Worm (Caenorhabditis elegans) whole organism, young adult: ENCODE data around the gene R02F11.12.

Experiments used
- C06A6.2 ChIP-seq: fragments of 200-800 bp; sonication (Bioruptor generic); conservative IDR thresholded peaks from 2 replicates; pipeline ENCODE4 v1.3.6; 2022; ENCODE audit warnings: missing genetic modification characterization, missing compliant biosample characterization
- aptf-3 ChIP-seq: fragments of 200-800 bp; sonication (Bioruptor generic); IDR thresholded peaks from 2 replicates; pipeline ENCODE4 v1.3.6; 2022; ENCODE audit warnings: missing genetic modification characterization, missing compliant biosample characterization
- bed-2 ChIP-seq: fragments of 200-800 bp; sonication (Bioruptor generic); IDR thresholded peaks from 2 replicates; pipeline ENCODE4 v1.3.6; 2022; ENCODE audit warnings: missing genetic modification reagents, missing genetic modification characterization, missing compliant biosample characterization
- egrh-3 ChIP-seq: fragments of 200-800 bp; sonication (Bioruptor generic); IDR thresholded peaks from 2 replicates; pipeline ENCODE4 v1.3.6; 2022; ENCODE audit warnings: missing genetic modification reagents, missing genetic modification characterization, missing compliant biosample characterization
- madf-10 ChIP-seq: sonication (generic microtip); optimal IDR thresholded peaks from 2 replicates; lab custom pipeline; 2016; ENCODE audit warnings: mild to moderate bottlenecking, missing genetic modification characterization, missing compliant biosample characterization
- nhr-27 ChIP-seq: fragments of 200-800 bp; sonication (Bioruptor generic); optimal IDR thresholded peaks from 2 replicates; lab custom pipeline; 2018; ENCODE audit warnings: mild to moderate bottlenecking, missing genetic modification characterization, moderate library complexity, missing compliant biosample characterization

Gene R02F11.12

ce11 chrV:4839913-4840312 is 49.4 kb downstream of the R02F11.12 start, which contains the start of gene nas-9:
nas-9 (minus strand) TSS chrV:4840013.
- no peak for TF ChIP-seq egrh-3 (GFP tag; lab: Robert Waterston, UW)
- no peak for TF ChIP-seq aptf-3 (GFP tag; lab: Robert Waterston, UW)
- no peak for TF ChIP-seq C06A6.2 (GFP tag; lab: Robert Waterston, UW)
- no peak for TF ChIP-seq bed-2 (GFP tag; lab: Robert Waterston, UW)
- no peak for TF ChIP-seq nhr-27 (tag; lab: Kevin White, UChicago)
- no peak for TF ChIP-seq madf-10 (tag; lab: Kevin White, UChicago)
